Worm (Caenorhabditis elegans): ENCODE results near the gene hnd-1.

Gene hnd-1

ce11 chrX:11684261-11684660 is at the start of gene hnd-1:
TSS of gene hnd-1 (plus strand) at chrX:11684561.
- TF ChIP-seq mls-2 (tag; optimal IDR thresholded peaks at IDR 0.05) (no peak), unc-62 (GFP tag; optimal IDR thresholded peaks at IDR 0.05) (no peak), cnd-1 (tag; optimal IDR thresholded peaks at IDR 0.05) (no peak), drap-1 (GFP tag; optimal IDR thresholded peaks at IDR 0.05) (no peak), pha-4 (tag; optimal IDR thresholded peaks at IDR 0.05) (no peak)

DNA sequence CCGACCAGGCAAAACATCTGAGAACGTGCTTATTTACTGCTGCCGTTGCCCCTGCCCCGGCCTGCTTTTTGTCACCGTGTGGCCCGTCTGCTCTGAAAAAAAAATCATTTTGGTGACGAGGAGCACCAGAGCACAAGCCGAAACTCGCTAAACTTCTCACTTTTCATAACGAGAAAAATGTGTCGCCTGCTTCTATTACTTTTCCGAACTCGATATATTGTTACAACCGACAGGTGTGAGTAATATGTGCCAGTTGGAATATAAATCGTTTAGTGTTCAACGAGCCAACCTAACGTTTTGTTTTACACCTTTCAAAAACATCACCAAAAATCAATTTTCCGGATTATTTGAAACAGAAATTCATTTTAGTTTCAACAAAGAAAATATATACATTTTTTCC is 46.6 kb upstream of the hnd-1 start:
- TF ChIP-seq hlh-1 (tag; optimal IDR thresholded peaks at IDR 0.05) (peak; percentile 27), nhr-28 (tag; optimal IDR thresholded peaks at IDR 0.05) (no peak), nhr-76 (tag; optimal IDR thresholded peaks at IDR 0.05) (no peak)

ce11 chrX:11638987-11639386 is 45.4 kb upstream of the hnd-1 start:
- TF ChIP-seq ces-1 (GFP tag; optimal IDR thresholded peaks at IDR 0.05) (peak; percentile 98), sptf-1 (tag; optimal IDR thresholded peaks at IDR 0.05) (no peak)

ce11 chrX:11640463-11640995 is 43.8 kb upstream of the hnd-1 start:
- peak; percentile 82 for TF ChIP-seq ces-1 (GFP tag; optimal IDR thresholded peaks at IDR 0.05)
- no peak for TF ChIP-seq mep-1 (tag; optimal IDR thresholded peaks at IDR 0.05)
- peak; percentile 62 for TF ChIP-seq unc-62 (GFP tag; optimal IDR thresholded peaks at IDR 0.05)
- no peak for TF ChIP-seq ceh-83 (GFP tag; optimal IDR thresholded peaks at IDR 0.05)
- no peak for TF ChIP-seq nhr-76 (tag; optimal IDR thresholded peaks at IDR 0.05)
- no peak for TF ChIP-seq lsy-2 (tag; optimal IDR thresholded peaks at IDR 0.05)
- no peak for TF ChIP-seq sem-2 (GFP tag; optimal IDR thresholded peaks at IDR 0.05)
- peak; percentile 17 for TF ChIP-seq unc-120 (tag; optimal IDR thresholded peaks at IDR 0.05; ENCODE audit: poor library complexity, severe bottlenecking)
- TF ChIP-seq pha-4 (tag; optimal IDR thresholded peaks at IDR 0.05): no peak

DNA sequence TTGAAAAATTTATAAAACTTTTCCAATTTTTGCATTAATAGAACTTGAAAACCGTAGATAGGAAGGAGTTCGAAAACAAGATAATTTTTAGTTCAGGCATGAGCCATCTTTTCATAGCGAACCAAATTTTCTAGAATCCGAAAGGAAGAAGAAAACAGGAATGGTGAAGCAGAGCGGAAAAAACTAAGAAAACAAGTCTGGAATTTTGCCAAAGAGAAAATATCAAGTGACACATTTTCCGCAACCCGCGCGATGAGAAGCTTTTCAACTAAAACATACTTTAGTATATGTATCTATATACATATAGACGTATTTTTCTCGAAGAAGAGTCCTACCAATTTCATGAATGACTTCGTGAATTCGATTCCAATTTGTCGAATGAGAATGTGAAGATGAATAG is 42.8 kb upstream of the hnd-1 start:
- TF ChIP-seq ces-1 (GFP tag; optimal IDR thresholded peaks at IDR 0.05) (peak; percentile 47), ceh-43 (GFP tag; optimal IDR thresholded peaks at IDR 0.05) (no peak)

DNA sequence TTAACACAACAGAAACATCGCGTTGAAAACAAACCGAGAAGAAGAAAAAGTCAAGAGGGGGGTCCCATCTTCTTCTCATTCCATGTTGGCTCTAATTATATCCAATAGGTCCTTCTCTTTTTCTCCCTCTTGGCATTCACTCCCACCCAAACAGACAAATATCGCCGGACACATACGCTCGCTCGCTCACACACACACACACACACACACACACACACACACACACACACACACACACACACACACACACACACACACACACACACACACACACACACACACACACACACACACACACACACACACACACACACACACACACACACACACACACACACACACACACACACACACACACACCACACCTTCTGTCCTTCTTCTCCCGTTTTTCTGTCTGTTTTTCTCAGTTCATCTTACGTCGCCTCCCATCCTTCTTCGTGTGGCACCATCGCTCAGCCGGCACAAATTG is 40.6 kb upstream of the hnd-1 start, which contains the start of gene sto-4:
TSS of gene sto-4 (plus strand) at position 360 of the 469 bp plus-strand sequence.
- TF ChIP-seq mls-2 (tag; optimal IDR thresholded peaks at IDR 0.05) (peak; percentile 94), nhr-12 (tag; optimal IDR thresholded peaks at IDR 0.05) (peak; percentile 6), flh-1 (GFP tag; optimal IDR thresholded peaks at IDR 0.05) (peak; percentile 74), lin-32 (GFP tag; optimal IDR thresholded peaks at IDR 0.05) (peak; percentile 74), cnd-1 (tag; optimal IDR thresholded peaks at IDR 0.05) (peak; percentile 95), sptf-1 (tag; optimal IDR thresholded peaks at IDR 0.05) (peak; percentile 96), ztf-11 (tag; optimal IDR thresholded peaks at IDR 0.05) (peak; percentile 40), tbx-8 (GFP tag; optimal IDR thresholded peaks at IDR 0.05) (peak; percentile 82), unc-120 (tag; optimal IDR thresholded peaks at IDR 0.05; ENCODE audit: poor library complexity, severe bottlenecking) (peak; percentile 31), drap-1 (GFP tag; optimal IDR thresholded peaks at IDR 0.05) (peak; percentile 89), lsy-2 (tag; optimal IDR thresholded peaks at IDR 0.05) (peak; percentile 19), sem-2 (GFP tag; optimal IDR thresholded peaks at IDR 0.05) (peak; percentile 70), ceh-83 (GFP tag; optimal IDR thresholded peaks at IDR 0.05) (peak; percentile 84), ham-2 (GFP tag; optimal IDR thresholded peaks at IDR 0.05) (peak; percentile 76), M03D4.4 (tag; optimal IDR thresholded peaks at IDR 0.05) (peak; percentile 91), bed-3 (GFP tag; optimal IDR thresholded peaks at IDR 0.05) (peak; percentile 31), ceh-43 (GFP tag; optimal IDR thresholded peaks at IDR 0.05) (peak; percentile 82)

DNA sequence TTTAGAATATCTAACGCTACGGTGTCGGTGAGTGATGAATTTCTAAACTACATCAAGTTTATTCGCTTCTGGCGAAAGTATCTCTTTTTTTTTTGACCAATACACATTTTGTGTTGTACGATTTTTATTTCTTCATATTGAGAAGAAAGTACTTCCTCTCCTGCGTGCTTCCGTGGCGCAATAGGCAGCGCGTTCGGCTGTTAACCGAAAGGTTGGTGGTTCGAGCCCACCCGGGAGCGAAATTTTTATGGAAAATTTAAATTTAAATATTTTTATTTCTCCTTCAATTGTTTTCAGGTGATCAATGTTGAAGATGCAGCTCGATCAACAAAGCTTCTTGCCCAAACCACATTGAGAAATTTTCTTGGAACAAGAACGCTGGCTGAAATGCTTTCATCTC is 38.8 kb upstream of the hnd-1 start:
- TF ChIP-seq mab-5 (tag; optimal IDR thresholded peaks at IDR 0.05): no peak
- TF ChIP-seq sptf-1 (tag; optimal IDR thresholded peaks at IDR 0.05): peak; percentile 27
- TF ChIP-seq sem-2 (GFP tag; optimal IDR thresholded peaks at IDR 0.05): no peak
- no peak for TF ChIP-seq unc-120 (tag; optimal IDR thresholded peaks at IDR 0.05; ENCODE audit: poor library complexity, severe bottlenecking)
- TF ChIP-seq bed-3 (GFP tag; optimal IDR thresholded peaks at IDR 0.05): no peak
- no peak for TF ChIP-seq ztf-11 (tag; optimal IDR thresholded peaks at IDR 0.05)
- no peak for TF ChIP-seq lin-32 (GFP tag; optimal IDR thresholded peaks at IDR 0.05)
- TF ChIP-seq ces-1 (GFP tag; optimal IDR thresholded peaks at IDR 0.05): no peak
